Fruit fly (Drosophila melanogaster) ovary, adult (tissue): Measurements from ENCODE around the gene CG32815.

Experiments
- CG17801 ChIP-seq: fragments of 200-800 bp; optimal IDR thresholded peaks from 2 replicates; lab custom pipeline; 2019; ENCODE audit warnings: missing biosample characterization, mild to moderate bottlenecking, missing genetic modification characterization, moderate library complexity; ENCODE audit not compliant: partially characterized antibody

Gene CG32815

DNA sequence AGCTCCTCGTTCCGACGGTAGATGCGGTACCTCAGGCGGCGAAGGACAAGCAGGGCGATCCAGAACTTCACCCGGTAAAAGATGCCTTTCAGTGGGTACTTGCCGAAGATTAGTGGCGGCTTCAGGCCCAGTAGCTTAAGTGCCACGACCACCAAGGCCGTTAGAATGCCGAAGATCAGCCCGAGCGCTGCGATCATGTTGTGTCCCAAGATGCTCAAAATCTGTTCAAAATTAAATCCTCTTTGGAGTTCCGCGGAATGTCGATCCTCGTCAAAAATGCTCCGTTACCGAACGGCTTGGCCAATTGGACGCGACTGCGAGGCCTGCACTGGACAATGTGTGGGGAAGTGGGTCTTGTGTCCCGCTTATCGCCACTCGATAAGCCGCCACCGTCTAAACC, at the start of gene CG32815, which contains the start of gene CG3706:
CG32815 (plus strand) TSS at position 301 of the 400 bp plus-strand sequence.
CG3706 (minus strand) TSS at position 310 of the 400 bp plus-strand sequence.
- TF ChIP-seq CG17801, result no peak

DNA sequence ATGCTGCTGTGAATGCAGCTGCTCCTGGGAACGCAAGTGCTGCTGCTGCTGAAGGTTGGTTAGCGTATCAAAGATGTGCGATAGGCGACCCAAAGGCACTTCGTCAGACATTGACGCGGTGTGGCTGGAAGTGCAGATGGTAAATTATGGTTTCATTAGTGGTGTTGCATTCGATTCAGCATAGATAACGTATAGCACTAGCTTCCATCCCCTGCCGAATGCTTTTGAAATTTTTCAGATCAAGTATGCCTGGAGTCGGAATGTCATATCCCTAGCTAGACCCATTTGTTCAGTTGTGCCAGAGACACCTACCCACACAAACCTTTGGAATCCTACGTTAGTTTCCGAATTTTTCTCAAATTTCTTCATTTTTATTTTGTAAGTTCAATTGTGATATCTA, 38.1 kb upstream of the CG32815 start, which contains the start of gene CG11663:
CG11663 (plus strand) TSS at position 301 of the 400 bp plus-strand sequence.
- no peak for TF ChIP-seq CG17801

dm6 chrX:898367-898766, 33.9 kb upstream of the CG32815 start:
- TF ChIP-seq CG17801, result no peak

DNA sequence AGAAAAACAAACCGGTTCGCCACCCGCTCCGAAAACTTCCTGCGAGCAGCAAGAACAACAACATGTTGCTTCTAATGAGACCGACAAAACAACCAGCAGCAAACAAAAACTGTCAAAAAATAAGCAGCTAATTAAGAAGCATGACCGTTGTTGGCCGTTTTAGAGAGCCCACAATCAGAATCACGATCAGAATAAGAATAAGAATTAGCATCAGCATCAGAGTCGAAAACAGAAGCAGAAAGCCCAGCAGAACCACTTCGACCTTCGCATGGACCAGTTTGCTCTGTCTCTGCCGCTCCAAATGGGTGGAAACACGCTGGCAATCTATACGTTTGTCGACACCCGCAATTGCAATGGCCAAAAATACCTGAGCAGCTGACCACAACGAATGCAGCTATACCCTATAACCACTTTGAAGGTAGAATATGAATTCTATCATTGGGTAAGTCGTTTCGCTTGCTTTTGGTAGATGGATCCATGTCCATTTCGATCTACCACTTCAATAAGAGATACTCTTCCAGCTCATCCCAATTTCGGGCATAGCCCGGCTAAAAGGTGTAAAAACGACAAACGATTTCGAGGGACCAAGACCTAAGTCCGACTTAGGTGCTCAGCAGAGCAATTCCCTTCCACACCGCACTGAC, 32.7 kb upstream of the CG32815 start:
- no peak for TF ChIP-seq CG17801

DNA sequence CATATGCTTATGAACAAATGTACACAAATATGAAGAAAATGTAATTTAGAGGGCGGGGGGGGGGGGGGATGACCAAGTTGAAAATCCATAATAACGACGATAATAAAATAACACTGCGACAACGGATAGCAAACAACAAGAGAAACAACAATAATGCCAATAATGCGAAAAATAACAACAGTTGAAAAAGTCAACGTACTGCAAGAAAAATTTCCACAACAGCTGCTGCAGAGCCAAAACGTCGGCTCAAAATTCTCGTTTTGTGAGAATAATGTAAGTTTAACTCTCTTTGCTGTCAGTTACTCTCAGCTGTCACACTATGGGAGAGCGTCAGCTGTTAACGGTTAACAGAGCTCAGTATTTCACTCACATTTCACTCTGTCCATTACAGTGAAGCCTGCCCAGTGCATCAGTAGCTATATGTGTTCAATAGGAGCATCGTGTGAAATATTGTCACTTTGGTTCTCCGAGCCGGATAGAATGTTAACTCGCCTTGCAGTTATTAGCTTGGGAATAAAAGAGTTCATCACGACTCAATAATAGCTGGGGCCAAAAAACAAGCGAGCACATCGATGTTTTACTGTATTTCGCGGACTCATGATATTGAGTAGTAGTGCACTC, 31.4 kb upstream of the CG32815 start:
- peak; percentile 96 for TF ChIP-seq CG17801

DNA sequence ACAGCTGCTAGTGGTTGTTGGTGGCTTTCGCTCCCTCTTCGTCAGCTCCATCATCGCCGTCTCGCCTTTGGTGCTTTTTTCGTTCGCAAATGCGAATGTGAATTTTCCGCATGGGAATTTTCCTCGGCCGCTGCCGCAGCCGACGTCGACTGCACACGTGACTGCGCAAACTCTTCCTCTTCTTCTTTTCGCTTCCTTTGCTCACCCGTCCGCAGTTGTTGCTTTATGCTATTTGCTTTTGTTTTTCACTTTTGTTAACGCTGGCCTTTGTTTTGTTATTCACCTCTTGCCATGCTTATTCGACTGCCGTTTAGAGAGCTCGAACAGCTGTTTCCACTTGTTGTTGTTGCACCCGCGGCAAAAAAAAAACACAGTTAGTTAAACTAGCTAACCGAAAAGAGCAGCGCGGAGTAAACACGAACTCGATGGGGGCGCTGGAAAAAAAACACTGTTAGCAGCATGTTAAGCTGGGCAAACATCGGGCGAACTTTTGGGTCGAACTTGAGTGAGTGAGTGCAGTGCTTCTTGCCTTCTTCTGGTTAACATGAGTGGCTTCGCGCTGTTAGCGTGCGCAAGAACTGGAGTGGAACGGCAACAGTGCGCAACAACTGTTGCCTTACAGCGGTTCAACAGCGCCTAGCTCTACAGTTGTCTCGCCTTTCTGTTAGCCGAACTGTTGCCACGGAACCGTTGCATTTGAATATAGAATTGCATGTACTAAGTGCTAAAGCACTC, 23.3 kb upstream of the CG32815 start:
- TF ChIP-seq CG17801, result no peak

DNA sequence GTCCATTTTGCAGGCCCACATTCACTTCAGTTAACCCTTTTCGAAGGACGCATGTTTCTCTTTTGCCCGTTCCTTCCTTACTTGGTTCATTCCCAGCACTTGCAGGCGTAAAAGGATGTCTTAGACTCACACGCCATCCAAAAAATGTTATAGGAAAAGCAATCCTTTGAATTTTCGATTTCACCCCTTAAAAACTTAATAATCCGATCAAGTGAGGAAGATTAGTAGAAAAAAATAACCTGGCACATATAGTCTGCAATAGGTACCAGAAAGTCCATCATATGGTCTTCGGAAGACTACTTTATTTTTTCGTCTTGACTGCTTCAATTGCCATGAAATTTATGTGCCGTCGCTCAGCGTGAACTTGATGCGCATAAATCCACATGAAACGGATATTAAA, 10.9 kb upstream of the CG32815 start:
- TF ChIP-seq CG17801, result no peak

DNA sequence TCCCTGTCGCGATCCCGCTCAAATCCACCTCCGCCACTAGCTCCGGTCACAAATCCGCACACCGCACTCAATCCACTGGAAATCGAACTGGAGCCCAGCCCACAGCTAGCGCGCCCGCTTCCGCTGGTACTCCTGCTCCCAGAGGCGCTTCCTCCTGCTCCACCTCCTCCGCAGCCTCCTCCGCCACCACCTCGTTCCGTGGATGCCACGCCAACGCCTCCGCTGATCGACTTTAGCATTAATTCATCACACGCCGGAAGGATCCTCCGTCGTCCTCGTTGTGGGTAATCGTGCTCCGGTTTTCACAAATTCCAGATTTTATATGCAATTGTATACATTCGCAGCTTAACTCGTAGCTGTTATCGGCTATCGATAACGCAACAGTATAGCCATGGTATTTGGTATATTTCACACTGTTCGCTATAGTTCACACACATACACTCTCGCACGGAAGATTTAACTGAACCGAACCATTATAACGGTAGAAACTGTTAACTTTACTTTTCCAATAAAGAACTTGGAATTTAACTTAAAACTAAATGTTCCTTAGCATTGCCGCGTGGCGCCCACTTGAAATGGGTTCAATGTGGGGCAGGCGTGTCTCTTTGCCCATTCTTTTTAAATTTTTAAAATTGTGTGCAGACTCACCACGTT, 4.9 kb upstream of the CG32815 start, which contains the start of gene Lztr1:
Lztr1 (minus strand) TSS at position 374 of the 654 bp plus-strand sequence.
- TF ChIP-seq CG17801, result no peak

dm6 chrX:927863-928257, 4.4 kb upstream of the CG32815 start, which contains the start of the genes CG43867 and MED22:
Gene CG43867 (minus strand): TSS chrX:927975.
Gene MED22 (plus strand): TSS chrX:928139.
- TF ChIP-seq CG17801, result no peak

dm6 chrX:930048-930800, 2.0 kb upstream of the CG32815 start, which contains the start of gene CG3708:
Gene CG3708 (minus strand): TSS chrX:930098.
- TF ChIP-seq CG17801, result no peak

DNA sequence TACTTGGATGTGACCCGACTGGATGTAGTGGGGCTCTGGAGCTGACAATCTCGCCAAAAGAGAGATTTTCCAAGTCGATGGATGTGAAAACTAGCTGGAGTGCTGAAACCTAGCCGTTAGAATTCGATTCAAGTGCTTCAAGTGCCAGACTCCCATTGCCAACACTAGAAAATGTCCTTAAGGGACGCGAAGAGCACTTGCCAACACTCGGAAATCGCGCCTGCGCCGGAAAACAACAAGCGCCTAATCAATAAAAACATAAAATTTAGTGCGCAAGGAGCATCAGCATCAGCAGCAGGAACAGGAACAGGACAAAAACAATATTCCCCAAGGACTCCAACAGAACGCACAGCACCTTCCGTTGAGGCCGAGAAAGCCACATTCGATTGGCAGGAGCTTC, 593 bp downstream of the CG32815 start:
- no peak for TF ChIP-seq CG17801

DNA sequence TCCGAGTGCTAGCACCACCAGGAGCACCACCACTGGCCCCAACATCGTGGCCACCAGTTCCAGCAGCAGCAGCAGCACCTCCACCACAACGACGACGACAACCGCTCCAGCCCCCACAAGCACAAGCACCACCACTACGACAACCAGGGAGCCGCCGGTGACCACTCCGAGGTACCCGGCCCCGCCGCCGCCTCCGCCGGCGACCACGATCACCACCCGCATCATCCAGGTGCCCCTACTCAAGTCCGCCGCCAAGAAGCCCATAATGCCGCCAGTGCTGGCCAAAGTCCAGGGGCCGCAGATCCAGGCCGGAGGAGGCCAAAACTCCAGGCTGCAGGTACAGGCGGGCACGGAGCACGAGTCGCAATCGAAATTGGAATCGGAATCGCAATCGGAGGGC, 1.7 kb downstream of the CG32815 start:
- no peak for TF ChIP-seq CG17801

dm6 chrX:935049-935900, 3.0 kb downstream of the CG32815 start, which contains the start of gene TRAM:
Gene TRAM (plus strand): TSS chrX:935232.
- peak; percentile 95 for TF ChIP-seq CG17801

DNA sequence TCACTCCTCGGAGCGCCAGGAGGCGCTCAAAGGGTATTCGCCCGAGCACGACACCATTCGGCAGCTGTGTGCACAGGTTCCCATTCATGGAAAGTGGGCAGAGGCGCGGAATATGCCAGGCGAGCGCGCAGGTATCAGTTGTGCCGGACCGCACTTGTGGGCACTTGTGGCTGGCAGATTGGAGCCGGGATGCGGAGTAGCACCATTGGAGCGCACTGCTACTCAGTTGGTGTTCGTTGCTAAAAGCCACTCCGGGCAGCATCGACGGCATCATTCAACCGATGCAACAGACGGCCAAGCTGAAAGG, 3.6 kb downstream of the CG32815 start:
- no peak for TF ChIP-seq CG17801

DNA sequence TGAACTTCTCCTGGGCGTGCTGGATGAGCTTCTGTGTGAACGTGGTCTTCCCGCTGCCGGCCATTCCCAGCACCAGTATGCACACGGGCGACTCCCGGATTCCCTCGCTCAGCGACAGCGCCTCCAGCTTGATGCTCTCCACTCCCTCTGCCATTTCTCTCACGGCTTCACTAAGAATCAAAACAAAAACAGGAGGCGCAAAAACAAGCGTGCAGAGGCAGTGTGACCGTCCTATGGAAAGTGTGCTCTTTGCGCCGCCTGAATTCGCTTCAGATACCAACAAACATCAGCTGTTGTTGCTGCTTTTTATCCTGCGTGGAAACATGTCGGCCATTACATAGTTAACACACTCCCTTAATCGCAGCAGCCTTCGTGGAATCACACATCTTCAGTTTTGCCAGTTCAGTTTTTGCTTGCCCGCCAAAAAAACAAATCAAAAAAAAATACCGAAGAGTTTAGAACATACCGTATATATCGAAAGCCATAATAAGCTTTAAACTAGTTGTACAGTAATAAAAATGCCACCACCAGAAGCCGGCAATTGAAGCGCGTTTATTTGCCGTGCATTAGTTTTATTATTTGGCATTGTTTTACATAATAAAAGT, 8.4 kb downstream of the CG32815 start, which contains the start of the genes CG3704 and mus81:
CG3704 (minus strand) TSS at position 226 of the 605 bp plus-strand sequence.
mus81 (plus strand) TSS at position 496 of the 605 bp plus-strand sequence.
- peak; percentile 24 for TF ChIP-seq CG17801
